Fruit fly (Drosophila melanogaster): ENCODE data around the gene CG14968.

The CG14968 gene

DNA sequence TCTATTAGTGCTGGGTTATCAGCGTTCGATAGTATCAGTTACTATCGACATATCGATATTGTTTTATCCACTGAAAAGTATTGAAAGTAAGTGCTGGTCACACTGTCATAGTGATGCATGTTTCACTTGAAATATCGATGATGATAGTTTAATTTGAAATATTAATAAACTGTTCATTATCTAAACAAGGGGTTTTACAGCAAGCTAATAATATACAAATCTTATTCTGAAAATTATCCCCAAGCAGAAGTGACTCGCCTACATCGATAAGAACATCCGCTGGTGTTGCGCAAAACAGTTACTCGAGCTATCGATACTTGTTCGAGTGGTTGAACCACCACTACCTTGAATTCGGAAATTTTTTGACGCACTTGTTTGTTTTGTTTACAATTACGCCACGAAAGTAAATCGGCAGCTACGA, 16.3 kb upstream of the CG14968 start, which contains the start of the genes PIG-C, CG12016 and Dpm2 (continued):
- peak; percentile 71; the same call in 2 of the 3 replicates for TF ChIP-seq dysf (GFP tag; IDR thresholded peaks at IDR 0.05)
- no peak for TF ChIP-seq org-1 (GFP tag; optimal IDR thresholded peaks at IDR 0.05)
- TF ChIP-seq fd102C (GFP tag; optimal IDR thresholded peaks at IDR 0.05): no peak
- peak; percentile 52; the same call in 1 of the 2 replicates for TF ChIP-seq wdn (GFP tag; IDR thresholded peaks at IDR 0.05)
- no peak for TF ChIP-seq chm (GFP tag; IDR thresholded peaks at IDR 0.05)
- TF ChIP-seq CG6654 (GFP tag; optimal IDR thresholded peaks at IDR 0.05): no peak
- peak; percentile 94 for TF ChIP-seq row (GFP tag; IDR thresholded peaks at IDR 0.05)
- peak; percentile 95 for TF ChIP-seq CG2129 (GFP tag; IDR thresholded peaks at IDR 0.05; ENCODE audit: partially characterized antibody)
- peak; percentile 66 for TF ChIP-seq slp2 (GFP tag; optimal IDR thresholded peaks at IDR 0.05)
- peak; percentile 8 for TF ChIP-seq CG3065 (GFP tag; optimal IDR thresholded peaks at IDR 0.05)
- TF ChIP-seq pnt (GFP tag; optimal IDR thresholded peaks at IDR 0.05): peak; percentile 52
- TF ChIP-seq odd (GFP tag; optimal IDR thresholded peaks at IDR 0.05): no peak
- peak; percentile 86 for TF ChIP-seq CG12659 (GFP tag; optimal IDR thresholded peaks at IDR 0.05)
- TF ChIP-seq gcm2 (GFP tag; optimal IDR thresholded peaks at IDR 0.05): no peak
- TF ChIP-seq CG6765 (GFP tag; optimal IDR thresholded peaks at IDR 0.05): no peak
- TF ChIP-seq twi (tag; optimal IDR thresholded peaks at IDR 0.05): peak; percentile 60
- TF ChIP-seq CG3847 (GFP tag; IDR thresholded peaks at IDR 0.05): peak; percentile 85
- TF ChIP-seq Oli (tag; optimal IDR thresholded peaks at IDR 0.05): peak; percentile 28
- peak; percentile 85 for TF ChIP-seq CG4617 (GFP tag; optimal IDR thresholded peaks at IDR 0.05; ENCODE audit: borderline replicate concordance)
- no peak for TF ChIP-seq fd64A (GFP tag; optimal IDR thresholded peaks at IDR 0.05)
- peak; percentile 38; the same call in 1 of the 3 replicates for TF ChIP-seq CG11560 (tag; IDR thresholded peaks at IDR 0.05)
- peak; percentile 72 for TF ChIP-seq CG12155 (GFP tag; optimal IDR thresholded peaks at IDR 0.05)
- TF ChIP-seq CG14014 (GFP tag; IDR thresholded peaks at IDR 0.05): peak; percentile 50; the same call in 1 of the 2 replicates
- no peak for TF ChIP-seq sima (GFP tag; optimal IDR thresholded peaks at IDR 0.05)
- peak; percentile 47; the same call in 1 of the 2 replicates for TF ChIP-seq Oaz (GFP tag; IDR thresholded peaks at IDR 0.05)
- TF ChIP-seq slou (GFP tag; optimal IDR thresholded peaks at IDR 0.05): no peak
- TF ChIP-seq CG3838 (GFP tag; optimal IDR thresholded peaks at IDR 0.05): peak; percentile 27
- TF ChIP-seq NFAT (GFP tag; IDR thresholded peaks at IDR 0.05): peak; percentile 67
- peak; percentile 56 for TF ChIP-seq Usf (GFP tag; optimal IDR thresholded peaks at IDR 0.05)
- TF ChIP-seq ro (GFP tag; IDR thresholded peaks at IDR 0.05): no peak
- no peak for TF ChIP-seq pfk (GFP tag; optimal IDR thresholded peaks at IDR 0.05)
- no peak for TF ChIP-seq stc (GFP tag; IDR thresholded peaks at IDR 0.05)
- TF ChIP-seq klu (GFP tag; IDR thresholded peaks at IDR 0.05): peak; percentile 54; the same call in 1 of the 2 replicates
- peak; percentile 14 for TF ChIP-seq CG9437 (GFP tag; optimal IDR thresholded peaks at IDR 0.05)
- peak; percentile 66 for TF ChIP-seq maf-S (GFP tag; optimal IDR thresholded peaks at IDR 0.05)
- peak; percentile 58 for TF ChIP-seq CG4328 (GFP tag; optimal IDR thresholded peaks at IDR 0.05)
- TF ChIP-seq Gsc (GFP tag; IDR thresholded peaks at IDR 0.05): no peak
- no peak for TF ChIP-seq disco-r (GFP tag; optimal IDR thresholded peaks at IDR 0.05)
- peak; percentile 95 for TF ChIP-seq hbn (GFP tag; IDR thresholded peaks at IDR 0.05; ENCODE audit: partially characterized antibody)
- peak; percentile 25 for TF ChIP-seq CG31388 (GFP tag; optimal IDR thresholded peaks at IDR 0.05)
- peak; percentile 81 for TF ChIP-seq ind (GFP tag; optimal IDR thresholded peaks at IDR 0.05)
- peak; percentile 97 for TF ChIP-seq Bgb (GFP tag; IDR thresholded peaks at IDR 0.05; ENCODE audit: partially characterized antibody)
- no peak for TF ChIP-seq HHEX (GFP tag; optimal IDR thresholded peaks at IDR 0.05)
- no peak for TF ChIP-seq wor (GFP tag; IDR thresholded peaks at IDR 0.05)
- peak; percentile 96 for TF ChIP-seq CG14860 (GFP tag; IDR thresholded peaks at IDR 0.05; ENCODE audit: partially characterized antibody)
- peak; percentile 76; the same call in 2 of the 3 replicates for TF ChIP-seq CG11456 (GFP tag; IDR thresholded peaks at IDR 0.05)
- TF ChIP-seq Elba2 (GFP tag; optimal IDR thresholded peaks at IDR 0.05): peak; percentile 58
- TF ChIP-seq Poxn (GFP tag; IDR thresholded peaks at IDR 0.05): no peak
- TF ChIP-seq Fer3 (tag; optimal IDR thresholded peaks at IDR 0.05): peak; percentile 56
- TF ChIP-seq az2 (GFP tag; optimal IDR thresholded peaks at IDR 0.05): peak; percentile 71
- TF ChIP-seq CG4707 (GFP tag; optimal IDR thresholded peaks at IDR 0.05): no peak

All from whole organism, embryonic.